Fruit fly (Drosophila melanogaster) whole organism, embryonic: Measurements from ENCODE around the gene Dpm2.

ENCODE experiments used
- CG11093 ChIP-seq: fragments of 200-800 bp; sonication (Bioruptor generic); IDR thresholded peaks from 3 replicates; pipeline ENCODE4 v1.3.6; 2022; ENCODE audit warnings: missing biosample characterization, missing genetic modification characterization
- CG11696 ChIP-seq: fragments of 200-800 bp; sonication (Bioruptor generic); IDR thresholded peaks from 2 replicates; pipeline ENCODE4 v1.3.6; 2022; ENCODE audit warnings: missing biosample characterization, missing genetic modification characterization
- CG12071 ChIP-seq: fragments of 200-800 bp; sonication (Bioruptor generic); optimal IDR thresholded peaks from 3 replicates; lab custom pipeline; 2018; ENCODE audit warnings: missing biosample characterization, mild to moderate bottlenecking, missing genetic modification characterization
- CG12104 ChIP-seq: fragments of 200-800 bp; sonication (Bioruptor generic); optimal IDR thresholded peaks from 3 replicates; lab custom pipeline; 2016; ENCODE audit warnings: missing biosample characterization, missing genetic modification characterization
- CG12219 ChIP-seq: fragments of 200-800 bp; sonication (Bioruptor generic); optimal IDR thresholded peaks from 3 replicates; lab custom pipeline; 2018; ENCODE audit warnings: missing biosample characterization, mild to moderate bottlenecking, missing genetic modification characterization
- CG12391 ChIP-seq: fragments of 200-800 bp; sonication (Bioruptor generic); optimal IDR thresholded peaks from 3 replicates; lab custom pipeline; 2018; ENCODE audit warnings: missing biosample characterization, mild to moderate bottlenecking, missing genetic modification characterization, moderate library complexity
- CG14441 ChIP-seq: fragments of 200-800 bp; sonication (Bioruptor generic); IDR thresholded peaks from 2 replicates; pipeline ENCODE4 v1.3.6; 2022; ENCODE audit warnings: missing biosample characterization, missing genetic modification characterization
- CG16813 ChIP-seq: fragments of 200-800 bp; sonication (Bioruptor generic); IDR thresholded peaks from 3 replicates; pipeline ENCODE4 v1.3.6; 2022; ENCODE audit warnings: missing biosample characterization, missing genetic modification characterization; ENCODE audit not compliant: partially characterized antibody
- CG17912 ChIP-seq: fragments of 200-800 bp; sonication (Bioruptor generic); optimal IDR thresholded peaks from 2 replicates; lab custom pipeline; 2018; ENCODE audit warnings: missing biosample characterization, mild to moderate bottlenecking, missing genetic modification characterization
- CG18476 ChIP-seq: fragments of 200-800 bp; sonication (Bioruptor generic); optimal IDR thresholded peaks from 2 replicates; lab custom pipeline; 2016; ENCODE audit warnings: missing biosample characterization, mild to moderate bottlenecking, missing genetic modification characterization
- CG32532 ChIP-seq: fragments of 200-800 bp; sonication (Bioruptor generic); IDR thresholded peaks from 2 replicates; pipeline ENCODE4 v1.3.6; 2022; ENCODE audit warnings: missing biosample characterization, missing genetic modification characterization
- CG42726 ChIP-seq: fragments of 200-800 bp; sonication (Bioruptor generic); IDR thresholded peaks from 2 replicates; pipeline ENCODE4 v1.3.6; 2022; ENCODE audit warnings: missing biosample characterization, missing genetic modification characterization; ENCODE audit not compliant: partially characterized antibody
- CG9215 ChIP-seq: fragments of 200-800 bp; sonication (Bioruptor generic); IDR thresholded peaks from 2 replicates; pipeline ENCODE4 v1.3.6; 2022; ENCODE audit warnings: missing biosample characterization, missing genetic modification characterization
- CG9727 ChIP-seq: fragments of 200-800 bp; sonication (Bioruptor generic); optimal IDR thresholded peaks from 3 replicates; lab custom pipeline; 2017; ENCODE audit warnings: missing biosample characterization, mild to moderate bottlenecking, missing genetic modification characterization
- CG9797 ChIP-seq: fragments of 200-800 bp; sonication (Bioruptor generic); optimal IDR thresholded peaks from 3 replicates; lab custom pipeline; 2018; ENCODE audit warnings: missing biosample characterization, mild to moderate bottlenecking, missing genetic modification characterization
- D19B ChIP-seq: fragments of 200-800 bp; sonication (Bioruptor generic); optimal IDR thresholded peaks from 2 replicates; lab custom pipeline; 2017; ENCODE audit warnings: missing biosample characterization, mild to moderate bottlenecking, missing genetic modification characterization
- Dbx ChIP-seq: fragments of 200-800 bp; sonication (Bioruptor generic); IDR thresholded peaks from 3 replicates; pipeline ENCODE4 v1.3.6; 2022; ENCODE audit warnings: missing biosample characterization, missing genetic modification characterization
- Dip3 ChIP-seq: fragments of 200-800 bp; sonication (Bioruptor generic); optimal IDR thresholded peaks from 3 replicates; lab custom pipeline; 2016; ENCODE audit warnings: missing biosample characterization, missing genetic modification characterization
- Dp ChIP-seq: fragments of 200-800 bp; sonication (Bioruptor generic); optimal IDR thresholded peaks from 2 replicates; lab custom pipeline; 2018; ENCODE audit warnings: missing biosample characterization, mild to moderate bottlenecking, missing genetic modification characterization, moderate library complexity
- Ets97D ChIP-seq: fragments of 200-800 bp; sonication (Bioruptor generic); optimal IDR thresholded peaks from 3 replicates; lab custom pipeline; 2016; ENCODE audit warnings: missing biosample characterization, missing genetic modification characterization
- H2.0 ChIP-seq: fragments of 200-800 bp; sonication (Bioruptor generic); IDR thresholded peaks from 2 replicates; pipeline ENCODE4 v1.3.6; 2022; ENCODE audit warnings: missing biosample characterization, missing genetic modification characterization
- HHEX ChIP-seq: fragments of 200-800 bp; sonication (Bioruptor generic); optimal IDR thresholded peaks from 3 replicates; lab custom pipeline; 2017; ENCODE audit warnings: missing biosample characterization, mild to moderate bottlenecking, missing genetic modification characterization, missing genetic modification reagents
- Lhr ChIP-seq: fragments of 200-800 bp; sonication (Bioruptor generic); optimal IDR thresholded peaks from 3 replicates; lab custom pipeline; 2017; ENCODE audit warnings: mild to moderate bottlenecking, missing biosample characterization, missing genetic modification reagents, missing genetic modification characterization
- MBD-R2 ChIP-seq: fragments of 200-800 bp; sonication (Bioruptor generic); IDR thresholded peaks from 2 replicates; pipeline ENCODE4 v1.3.6; 2022; ENCODE audit warnings: missing biosample characterization, missing genetic modification characterization
- MESR4 ChIP-seq: fragments of 200-800 bp; sonication (Bioruptor generic); optimal IDR thresholded peaks from 2 replicates; lab custom pipeline; 2018; ENCODE audit warnings: missing biosample characterization, mild to moderate bottlenecking, missing genetic modification characterization, moderate library complexity
- NC2α ChIP-seq: fragments of 200-800 bp; sonication (Bioruptor generic); optimal IDR thresholded peaks from 2 replicates; lab custom pipeline; 2016; ENCODE audit warnings: missing biosample characterization, missing genetic modification characterization
- NC2β ChIP-seq: fragments of 200-800 bp; sonication (Bioruptor generic); optimal IDR thresholded peaks from 2 replicates; lab custom pipeline; 2016; ENCODE audit warnings: missing biosample characterization, missing genetic modification characterization
- amos ChIP-seq: fragments of 200-800 bp; sonication (Bioruptor generic); IDR thresholded peaks from 2 replicates; pipeline ENCODE4 v1.3.6; 2022; ENCODE audit warnings: missing biosample characterization, missing genetic modification characterization; ENCODE audit not compliant: partially characterized antibody
- ap ChIP-seq: fragments of 200-800 bp; sonication (Bioruptor generic); IDR thresholded peaks from 2 replicates; pipeline ENCODE4 v1.3.6; 2022; ENCODE audit warnings: missing biosample characterization, missing genetic modification characterization
- bowl ChIP-seq: fragments of 200-800 bp; sonication (Bioruptor generic); IDR thresholded peaks from 2 replicates; pipeline ENCODE4 v1.3.6; 2022; ENCODE audit warnings: missing biosample characterization, missing genetic modification characterization
- br ChIP-seq: fragments of >200 bp; optimal IDR thresholded peaks from 2 replicates; lab custom pipeline; 2017
- chinmo ChIP-seq: fragments of 200-800 bp; sonication (Bioruptor generic); IDR thresholded peaks from 4 replicates; pipeline ENCODE4 v1.3.6; 2022; ENCODE audit warnings: missing biosample characterization, missing genetic modification characterization; ENCODE audit not compliant: partially characterized antibody
- chn ChIP-seq: fragments of 200-800 bp; sonication (Bioruptor generic); optimal IDR thresholded peaks from 2 replicates; lab custom pipeline; 2016; ENCODE audit warnings: missing biosample characterization, missing genetic modification characterization
- crol ChIP-seq: fragments of 200-800 bp; sonication (Bioruptor generic); IDR thresholded peaks from 2 replicates; pipeline ENCODE4 v1.3.6; 2022; ENCODE audit warnings: missing biosample characterization, missing genetic modification characterization
- da ChIP-seq: fragments of 200-800 bp; sonication (Bioruptor generic); optimal IDR thresholded peaks from 2 replicates; lab custom pipeline; 2016; ENCODE audit warnings: missing biosample characterization, missing genetic modification characterization
- dmrt99B ChIP-seq: fragments of 200-800 bp; sonication (Bioruptor generic); optimal IDR thresholded peaks from 2 replicates; lab custom pipeline; 2018; ENCODE audit warnings: missing biosample characterization, mild to moderate bottlenecking, missing genetic modification characterization, moderate library complexity
- en ChIP-seq: fragments of 200-800 bp; sonication (Bioruptor generic); optimal IDR thresholded peaks from 2 replicates; lab custom pipeline; 2016; ENCODE audit warnings: missing biosample characterization, missing genetic modification characterization
- fd96Cb ChIP-seq: fragments of 200-800 bp; sonication (Bioruptor generic); optimal IDR thresholded peaks from 2 replicates; lab custom pipeline; 2018; ENCODE audit warnings: missing biosample characterization, mild to moderate bottlenecking, missing genetic modification characterization, moderate library complexity
- grau ChIP-seq: fragments of 200-800 bp; optimal IDR thresholded peaks from 3 replicates; lab custom pipeline; 2019; ENCODE audit warnings: missing biosample characterization, mild to moderate bottlenecking, missing genetic modification characterization, moderate library complexity
- hb ChIP-seq: fragments of 200-800 bp; sonication (Bioruptor generic); IDR thresholded peaks from 3 replicates; pipeline ENCODE4 v1.3.6; 2022; ENCODE audit warnings: missing biosample characterization, missing genetic modification characterization; ENCODE audit not compliant: partially characterized antibody
- hkb ChIP-seq, 2 experiments: fragments of 200-800 bp in 1 of 2; fragments of >200 bp in 1 of 2; sonication (Bioruptor generic) in 1 of 2; IDR thresholded peaks in 1 of 2; optimal IDR thresholded peaks in 1 of 2; 2 replicates each; pipeline versions ENCODE4 v1.3.6 to Lab custom; 2017 to 2022; ENCODE audit warnings: missing biosample characterization in 1 of 2, missing genetic modification characterization in 1 of 2
- hth ChIP-seq: fragments of >200 bp; optimal IDR thresholded peaks from 2 replicates; lab custom pipeline; 2017; ENCODE audit warnings: inconsistent platforms
- maf-S ChIP-seq: fragments of 200-800 bp; sonication (Bioruptor generic); optimal IDR thresholded peaks from 2 replicates; lab custom pipeline; 2016; ENCODE audit warnings: missing biosample characterization, missing genetic modification characterization
- onecut ChIP-seq: fragments of 200-800 bp; sonication (Bioruptor generic); IDR thresholded peaks from 2 replicates; pipeline ENCODE4 v1.3.6; 2022; ENCODE audit warnings: missing biosample characterization, missing genetic modification characterization
- row ChIP-seq: fragments of 200-800 bp; sonication (Bioruptor generic); IDR thresholded peaks from 3 replicates; pipeline ENCODE4 v1.3.6; 2022; ENCODE audit warnings: missing biosample characterization, missing genetic modification characterization
- scrt ChIP-seq: fragments of 200-800 bp; sonication (Bioruptor generic); optimal IDR thresholded peaks from 2 replicates; lab custom pipeline; 2018; ENCODE audit warnings: missing biosample characterization, mild to moderate bottlenecking, missing genetic modification characterization, moderate library complexity
- sd ChIP-seq: fragments of 200-800 bp; sonication (Bioruptor generic); optimal IDR thresholded peaks from 3 replicates; lab custom pipeline; 2018; ENCODE audit warnings: missing biosample characterization, mild to moderate bottlenecking, missing genetic modification characterization, moderate library complexity
- sens ChIP-seq: fragments of 200-800 bp; sonication (Bioruptor generic); peaks from one replicate; lab custom pipeline; 2016; ENCODE audit warnings: missing biosample characterization, missing genetic modification characterization
- twi ChIP-seq: fragments of 200-800 bp; optimal IDR thresholded peaks from 2 replicates; lab custom pipeline; 2019; ENCODE audit warnings: missing biosample characterization, mild to moderate bottlenecking, missing genetic modification characterization, moderate library complexity
- vfl ChIP-seq: fragments of 200-800 bp; sonication (Bioruptor generic); optimal IDR thresholded peaks from 2 replicates; lab custom pipeline; 2016; ENCODE audit warnings: missing biosample characterization, missing genetic modification characterization
- wek ChIP-seq: fragments of 200-800 bp; sonication (Bioruptor generic); optimal IDR thresholded peaks from 3 replicates; lab custom pipeline; 2018; ENCODE audit warnings: missing biosample characterization, mild to moderate bottlenecking, missing genetic modification characterization, moderate library complexity
- zfh2 ChIP-seq: fragments of 200-800 bp; sonication (Bioruptor generic); optimal IDR thresholded peaks from 2 replicates; lab custom pipeline; 2016; ENCODE audit warnings: missing biosample characterization, missing genetic modification characterization

Gene Dpm2

dm6 chr3L:3334784-3335183 lies 15.4 kb downstream of the Dpm2 start, which contains the start of gene CG14969 (continued):
- TF ChIP-seq hkb (optimal IDR thresholded peaks at IDR 0.05; lab: Kevin White, UChicago) (no peak), hkb (GFP tag; IDR thresholded peaks at IDR 0.05; lab: Robert Waterston, UW) (no peak), CG9797 (peak; percentile 10), wek (GFP tag; lab: Kevin White, UChicago) (no peak), D19B (GFP tag; lab: Kevin White, UChicago) (no peak), NC2β (peak; percentile 7), chn (GFP tag; lab: Kevin White, UChicago) (no peak), twi (tag; lab: Kevin White, UChicago) (no peak), vfl (GFP tag; lab: Kevin White, UChicago) (no peak), MESR4 (GFP tag; lab: Kevin White, UChicago) (peak; percentile 28), CG14441 (GFP tag; lab: Robert Waterston, UW) (no peak), CG18476 (GFP tag; lab: Kevin White, UChicago) (no peak), bowl (no peak), NC2α (GFP tag; lab: Kevin White, UChicago) (no peak), grau (tag; lab: Kevin White, UChicago) (no peak), zfh2 (no peak), dmrt99B (tag; lab: Kevin White, UChicago) (no peak), hth (lab: Kevin White, UChicago) (no peak), sd (tag; lab: Kevin White, UChicago) (no peak), H2.0 (GFP tag; lab: Robert Waterston, UW) (no peak), CG9215 (GFP tag; lab: Robert Waterston, UW) (no peak), da (GFP tag; lab: Kevin White, UChicago) (no peak), chinmo (GFP tag; lab: Robert Waterston, UW) (no peak), row (GFP tag; lab: Robert Waterston, UW) (peak; percentile 13; the same call in 1 of the 3 replicates), CG17912 (GFP tag; lab: Kevin White, UChicago) (no peak), CG16813 (GFP tag; lab: Robert Waterston, UW) (0 out of 3 replicates have a peak, but pooled peaks have one; percentile 25), CG11696 (GFP tag; lab: Robert Waterston, UW) (no peak), CG32532 (GFP tag; lab: Robert Waterston, UW) (no peak), hb (GFP tag; lab: Robert Waterston, UW) (no peak), Dip3 (GFP tag; lab: Kevin White, UChicago) (no peak), CG42726 (GFP tag; lab: Robert Waterston, UW) (no peak), br (lab: Kevin White, UChicago) (no peak), scrt (GFP tag; lab: Kevin White, UChicago) (no peak), CG9727 (GFP tag; lab: Kevin White, UChicago) (no peak), fd96Cb (tag; lab: Kevin White, UChicago) (no peak), Ets97D (GFP tag; lab: Kevin White, UChicago) (peak; percentile 39), en (no peak), CG12104 (GFP tag; lab: Kevin White, UChicago) (no peak), onecut (GFP tag; lab: Robert Waterston, UW) (no peak), Dp (GFP tag; lab: Kevin White, UChicago) (peak; percentile 94), MBD-R2 (peak; percentile 72), crol (no peak), HHEX (GFP tag; lab: Kevin White, UChicago) (no peak), maf-S (GFP tag; lab: Kevin White, UChicago) (no peak), CG12071 (no peak), Lhr (GFP tag; lab: Kevin White, UChicago) (no peak), ap (GFP tag; lab: Robert Waterston, UW) (no peak), amos (GFP tag; lab: Robert Waterston, UW) (peak; percentile 50; the same call in 1 of the 2 replicates), Dbx (no peak), CG12219 (GFP tag; lab: Kevin White, UChicago) (no peak), CG11093 (GFP tag; lab: Robert Waterston, UW) (no peak), sens (GFP tag; lab: Kevin White, UChicago) (no peak), CG12391 (tag; lab: Kevin White, UChicago) (no peak)
